Worm (Caenorhabditis elegans) whole organism, young adult: ENCODE data around the gene rdl-1.

Experiments used
- B0035.1 ChIP-seq: sonication (generic microtip); optimal IDR thresholded peaks from 2 replicates; lab custom pipeline; 2016; ENCODE audit warnings: missing genetic modification characterization, mild to moderate bottlenecking, missing compliant biosample characterization, missing genotype, missing genetic modification reagents
- B0261.1 ChIP-seq: sonication (generic microtip); optimal IDR thresholded peaks from 2 replicates; lab custom pipeline; 2016; ENCODE audit warnings: mild to moderate bottlenecking, missing genetic modification characterization, moderate library complexity, missing compliant biosample characterization
- C06A6.2 ChIP-seq: fragments of 200-800 bp; sonication (Bioruptor generic); conservative IDR thresholded peaks from 2 replicates; pipeline ENCODE4 v1.3.6; 2022; ENCODE audit warnings: missing genetic modification characterization, missing compliant biosample characterization
- C17E4.6 ChIP-seq: fragments of 200-800 bp; sonication (Bioruptor generic); IDR thresholded peaks from 2 replicates; pipeline ENCODE4 v1.3.6; 2022; ENCODE audit warnings: missing genetic modification reagents, missing genetic modification characterization, missing compliant biosample characterization
- D2030.7 ChIP-seq: fragments of 200-800 bp; sonication (Bioruptor generic); IDR thresholded peaks from 2 replicates; pipeline ENCODE4 v1.3.6; 2022; ENCODE audit warnings: missing genetic modification reagents, missing genetic modification characterization, missing compliant biosample characterization
- F23B12.7 ChIP-seq: sonication (generic microtip); optimal IDR thresholded peaks from 2 replicates; lab custom pipeline; 2017; ENCODE audit warnings: missing genetic modification characterization, mild to moderate bottlenecking, missing compliant biosample characterization, antibody characterized with exemption, moderate library complexity; ENCODE audit not compliant: insufficient read depth
- F39B2.1 ChIP-seq: fragments of 200-800 bp; sonication (Bioruptor generic); IDR thresholded peaks from 2 replicates; pipeline ENCODE4 v1.3.6; 2022; ENCODE audit warnings: missing genetic modification reagents, missing genetic modification characterization, missing compliant biosample characterization
- F49E8.2 ChIP-seq: sonication (generic microtip); optimal IDR thresholded peaks from 3 replicates; lab custom pipeline; 2017; ENCODE audit warnings: missing genetic modification characterization, mild to moderate bottlenecking, missing compliant biosample characterization, antibody characterized with exemption, moderate library complexity; ENCODE audit not compliant: insufficient read depth
- T26A5.8 ChIP-seq: sonication (generic microtip); optimal IDR thresholded peaks from 2 replicates; lab custom pipeline; 2016; ENCODE audit warnings: missing genetic modification characterization, missing compliant biosample characterization
- Y53F4B.3 ChIP-seq: fragments of 200-800 bp; sonication (Bioruptor generic); IDR thresholded peaks from 2 replicates; pipeline ENCODE4 v1.3.6; 2022; ENCODE audit warnings: missing genetic modification reagents, missing genetic modification characterization, missing compliant biosample characterization
- Y53G8AR.9 ChIP-seq: fragments of 200-800 bp; sonication (Bioruptor generic); conservative IDR thresholded peaks from 2 replicates; pipeline ENCODE4 v1.3.6; 2022; ENCODE audit warnings: missing genetic modification reagents, missing genetic modification characterization, missing compliant biosample characterization
- Y56A3A.18 ChIP-seq: fragments of 200-800 bp; sonication (Bioruptor generic); IDR thresholded peaks from 2 replicates; pipeline ENCODE4 v1.3.6; 2022; ENCODE audit warnings: missing genetic modification reagents, missing genetic modification characterization, missing compliant biosample characterization
- Y67H2A.10 ChIP-seq: fragments of 200-800 bp; sonication (Bioruptor generic); conservative IDR thresholded peaks from 2 replicates; pipeline ENCODE4 v1.3.6; 2022; ENCODE audit warnings: missing genetic modification reagents, missing genetic modification characterization, missing compliant biosample characterization
- ama-1 ChIP-seq, 3 experiments: fragments of 150-350 bp in 1 of 3; sonication (generic microtip) in 2 of 3; optimal IDR thresholded peaks; 2 replicates each; lab custom pipeline; 2014 to 2018; ENCODE audit warnings: missing biosample characterization in 2 of 3, missing genetic modification characterization in 2 of 3, missing genetic modification reagents in 2 of 3
- atf-7 ChIP-seq: sonication (generic microtip); optimal IDR thresholded peaks from 2 replicates; lab custom pipeline; 2017; ENCODE audit warnings: mild to moderate bottlenecking, missing genetic modification characterization, missing compliant biosample characterization
- attf-3 ChIP-seq: fragments of 200-800 bp; sonication (Bioruptor generic); conservative IDR thresholded peaks from 2 replicates; pipeline ENCODE4 v1.3.6; 2022; ENCODE audit warnings: missing genetic modification reagents, missing genetic modification characterization, missing compliant biosample characterization
- attf-6 ChIP-seq: fragments of 200-800 bp; sonication (Bioruptor generic); IDR thresholded peaks from 2 replicates; pipeline ENCODE4 v1.3.6; 2022; ENCODE audit warnings: missing genetic modification reagents, missing genetic modification characterization, missing compliant biosample characterization
- ccch-3 ChIP-seq: fragments of 200-800 bp; sonication (Bioruptor generic); optimal IDR thresholded peaks from 2 replicates; lab custom pipeline; 2018; ENCODE audit warnings: mild to moderate bottlenecking, missing genetic modification characterization, missing compliant biosample characterization
- cebp-1 ChIP-seq, 2 experiments: fragments of 200-800 bp in 1 of 2; sonication (Bioruptor generic) in 1 of 2; sonication (generic microtip) in 1 of 2; IDR thresholded peaks in 1 of 2; optimal IDR thresholded peaks in 1 of 2; 2 replicates each; pipeline versions ENCODE4 v1.3.6 to Lab custom; 2017 to 2022; ENCODE audit warnings: missing compliant biosample characterization in 2 of 2, missing genetic modification characterization in 2 of 2, mild to moderate bottlenecking in 1 of 2, missing genetic modification reagents in 1 of 2, moderate library complexity in 1 of 2
- ceh-100 ChIP-seq: fragments of 200-800 bp; sonication (Bioruptor generic); IDR thresholded peaks from 2 replicates; pipeline ENCODE4 v1.3.6; 2022; ENCODE audit warnings: missing genetic modification reagents, missing genetic modification characterization, missing compliant biosample characterization
- ceh-58 ChIP-seq: fragments of 200-800 bp; sonication (Bioruptor generic); IDR thresholded peaks from 2 replicates; pipeline ENCODE4 v1.3.6; 2022; ENCODE audit warnings: missing genetic modification characterization, missing compliant biosample characterization
- chd-7 ChIP-seq: sonication (generic microtip); optimal IDR thresholded peaks from 2 replicates; lab custom pipeline; 2016; ENCODE audit warnings: mild to moderate bottlenecking, missing genetic modification characterization, moderate library complexity, missing compliant biosample characterization
- dpl-1 ChIP-seq: fragments of 150-350 bp; optimal IDR thresholded peaks from 2 replicates; lab custom pipeline; 2014; ENCODE audit warnings: missing biosample characterization, missing genetic modification reagents, missing genetic modification characterization
- ekl-4 ChIP-seq: fragments of 200-800 bp; sonication (Bioruptor generic); IDR thresholded peaks from 2 replicates; pipeline ENCODE4 v1.3.6; 2022; ENCODE audit warnings: missing genetic modification reagents, missing genetic modification characterization, missing compliant biosample characterization
- him-1 ChIP-seq: sonication (generic microtip); optimal IDR thresholded peaks from 2 replicates; lab custom pipeline; 2016; ENCODE audit warnings: missing genotype, missing genetic modification reagents, missing genetic modification characterization, missing compliant biosample characterization
- hlh-12 ChIP-seq: sonication (generic microtip); optimal IDR thresholded peaks from 2 replicates; lab custom pipeline; 2016; ENCODE audit warnings: missing genetic modification characterization, missing compliant biosample characterization
- hmg-1.2 ChIP-seq: fragments of 200-800 bp; sonication (Bioruptor generic); IDR thresholded peaks from 2 replicates; pipeline ENCODE4 v1.3.6; 2022; ENCODE audit warnings: missing genetic modification reagents, missing genetic modification characterization, missing compliant biosample characterization
- hsf-1 ChIP-seq: fragments of 200-800 bp; sonication (Bioruptor generic); IDR thresholded peaks from 2 replicates; pipeline ENCODE4 v1.3.6; 2022; ENCODE audit warnings: missing genetic modification reagents, missing genetic modification characterization, missing compliant biosample characterization
- lin-26 ChIP-seq: fragments of 200-800 bp; sonication (Bioruptor generic); IDR thresholded peaks from 2 replicates; pipeline ENCODE4 v1.3.6; 2022; ENCODE audit warnings: missing genetic modification reagents, missing genetic modification characterization, missing compliant biosample characterization
- lin-40 ChIP-seq: sonication (generic microtip); optimal IDR thresholded peaks from 2 replicates; lab custom pipeline; 2016; ENCODE audit warnings: missing genetic modification characterization, mild to moderate bottlenecking, missing compliant biosample characterization, missing genotype, missing genetic modification reagents
- lsl-1 ChIP-seq: fragments of 200-800 bp; sonication (Bioruptor generic); optimal IDR thresholded peaks from 2 replicates; lab custom pipeline; 2018; ENCODE audit warnings: mild to moderate bottlenecking, missing genetic modification characterization, moderate library complexity, missing compliant biosample characterization
- madf-3 ChIP-seq: fragments of 200-800 bp; sonication (Bioruptor generic); IDR thresholded peaks from 2 replicates; pipeline ENCODE4 v1.3.6; 2022; ENCODE audit warnings: missing genetic modification reagents, missing genetic modification characterization, missing compliant biosample characterization
- madf-6 ChIP-seq: fragments of 200-800 bp; sonication (Bioruptor generic); IDR thresholded peaks from 2 replicates; pipeline ENCODE4 v1.3.6; 2022; ENCODE audit warnings: missing genetic modification reagents, missing genetic modification characterization, missing compliant biosample characterization
- mes-4 ChIP-seq: sonication (generic microtip); optimal IDR thresholded peaks from 2 replicates; lab custom pipeline; 2016; ENCODE audit warnings: missing genotype, missing genetic modification characterization, missing compliant biosample characterization
- nfyb-1 ChIP-seq: fragments of 200-800 bp; sonication (Bioruptor generic); IDR thresholded peaks from 2 replicates; pipeline ENCODE4 v1.3.6; 2022; ENCODE audit warnings: missing genetic modification reagents, missing genetic modification characterization, missing compliant biosample characterization
- rcor-1 ChIP-seq: fragments of 200-800 bp; sonication (Bioruptor generic); IDR thresholded peaks from 2 replicates; pipeline ENCODE4 v1.3.6; 2022; ENCODE audit warnings: missing genetic modification reagents, missing genetic modification characterization, missing compliant biosample characterization
- rpc-1 ChIP-seq, 2 experiments: fragments of 150-350 bp in 1 of 2; sonication (generic microtip) in 1 of 2; optimal IDR thresholded peaks; 2 replicates each; lab custom pipeline; 2014 to 2018; ENCODE audit warnings: missing biosample characterization in 1 of 2, missing genetic modification characterization in 1 of 2, missing genetic modification reagents in 1 of 2, missing genotype in 1 of 2
- snpc-1.1 ChIP-seq: sonication (generic microtip); optimal IDR thresholded peaks from 2 replicates; lab custom pipeline; 2017; ENCODE audit warnings: missing genetic modification characterization, mild to moderate bottlenecking, missing compliant biosample characterization, antibody characterized with exemption, moderate library complexity, missing genotype, missing genetic modification reagents; ENCODE audit not compliant: insufficient read depth
- snpc-1.3 ChIP-seq: sonication (generic microtip); optimal IDR thresholded peaks from 2 replicates; lab custom pipeline; 2017; ENCODE audit warnings: missing genetic modification characterization, mild to moderate bottlenecking, missing compliant biosample characterization, antibody characterized with exemption, moderate library complexity, missing genotype, missing genetic modification reagents; ENCODE audit not compliant: insufficient read depth
- snpc-3.4 ChIP-seq: sonication (generic microtip); optimal IDR thresholded peaks from 2 replicates; lab custom pipeline; 2017; ENCODE audit warnings: missing genetic modification characterization, mild to moderate bottlenecking, missing compliant biosample characterization, antibody characterized with exemption, moderate library complexity, missing genotype, missing genetic modification reagents
- snpc-4 ChIP-seq, 5 experiments: fragments of 150-350 bp in 1 of 5; sonication (generic microtip) in 4 of 5; optimal IDR thresholded peaks; 2 replicates each; lab custom pipeline; 2014 to 2018; ENCODE audit warnings: missing genetic modification characterization in 5 of 5, missing biosample characterization in 3 of 5, antibody characterized with exemption in 2 of 5, mild to moderate bottlenecking in 2 of 5, missing compliant biosample characterization in 2 of 5, missing genotype in 2 of 5, moderate library complexity in 2 of 5, missing genetic modification reagents in 1 of 5
- somi-1 ChIP-seq: fragments of 200-800 bp; sonication (Bioruptor generic); optimal IDR thresholded peaks from 2 replicates; lab custom pipeline; 2018; ENCODE audit warnings: mild to moderate bottlenecking, missing genetic modification characterization, missing compliant biosample characterization
- tlf-1 ChIP-seq: fragments of 200-800 bp; sonication (Bioruptor generic); optimal IDR thresholded peaks from 2 replicates; lab custom pipeline; 2018; ENCODE audit warnings: mild to moderate bottlenecking, missing genetic modification characterization, missing compliant biosample characterization

rdl-1 gene

ce11 chrIV:7803250-7803649 is 33.2 kb upstream of the rdl-1 start, which contains the start of gene C33H5.16:
Gene C33H5.16, minus strand, starts transcription at chrIV:7803350.
- TF ChIP-seq D2030.7 (GFP tag; lab: Robert Waterston, UW) (no peak), atf-7 (tag; lab: Kevin White, UChicago) (no peak), cebp-1 (GFP tag; IDR thresholded peaks at IDR 0.05; lab: Robert Waterston, UW) (no peak), cebp-1 (tag; optimal IDR thresholded peaks at IDR 0.05; lab: Kevin White, UChicago) (no peak), attf-3 (GFP tag; lab: Robert Waterston, UW) (no peak), chd-7 (tag; lab: Kevin White, UChicago) (no peak)

ce11 chrIV:7800338-7800737 is 30.3 kb upstream of the rdl-1 start:
- TF ChIP-seq hmg-1.2 (GFP tag; lab: Robert Waterston, UW) = no peak; the same call in 1 of the 2 replicates
- no peak for TF ChIP-seq mes-4 (tag; lab: Kevin White, UChicago)
- TF ChIP-seq lsl-1 (GFP tag; lab: Kevin White, UChicago) = peak; percentile 3
- TF ChIP-seq attf-6 = peak; percentile 82
- peak; percentile 20 for TF ChIP-seq T26A5.8 (tag; lab: Kevin White, UChicago)
- TF ChIP-seq F23B12.7 (tag; lab: Kevin White, UChicago) = no peak
- TF ChIP-seq ama-1 (optimal IDR thresholded peaks at IDR 0.05; lab: Kevin White, UChicago) = no peak
- TF ChIP-seq ama-1 (GFP tag; optimal IDR thresholded peaks at IDR 0.05; lab: Kevin White, UChicago) = peak in 1 of 2 experiments; percentile 94
- no peak for TF ChIP-seq chd-7 (tag; lab: Kevin White, UChicago)
- peak; percentile 66 for TF ChIP-seq lin-26 (GFP tag; lab: Robert Waterston, UW)
- TF ChIP-seq snpc-1.1 (tag; lab: Kevin White, UChicago) = peak; percentile 52
- no peak; the same call in none of the 2 replicates for TF ChIP-seq hsf-1 (GFP tag; lab: Robert Waterston, UW)
- 0 out of 2 replicates have a peak, but pooled peaks have one; percentile 60 for TF ChIP-seq madf-3 (GFP tag; lab: Robert Waterston, UW)
- no peak for TF ChIP-seq nfyb-1 (GFP tag; lab: Robert Waterston, UW)
- TF ChIP-seq rpc-1 (optimal IDR thresholded peaks at IDR 0.05; lab: Kevin White, UChicago) = no peak
- TF ChIP-seq rpc-1 (tag; optimal IDR thresholded peaks at IDR 0.05; lab: Kevin White, UChicago) = no peak
- no peak for TF ChIP-seq somi-1 (GFP tag; lab: Kevin White, UChicago)
- TF ChIP-seq hlh-12 (tag; lab: Kevin White, UChicago) = no peak
- TF ChIP-seq B0261.1 = no peak
- TF ChIP-seq tlf-1 (GFP tag; lab: Kevin White, UChicago) = peak; percentile 43
- peak; percentile 82 for TF ChIP-seq madf-6 (GFP tag; lab: Robert Waterston, UW)
- TF ChIP-seq D2030.7 (GFP tag; lab: Robert Waterston, UW) = no peak
- no peak for TF ChIP-seq lin-40
- no peak for TF ChIP-seq ceh-58 (GFP tag; lab: Robert Waterston, UW)
- TF ChIP-seq B0035.1 (tag; lab: Kevin White, UChicago) = no peak
- no peak for TF ChIP-seq rcor-1
- no peak for TF ChIP-seq ccch-3 (GFP tag; lab: Kevin White, UChicago)
- TF ChIP-seq C06A6.2 (GFP tag; lab: Robert Waterston, UW) = no peak
- TF ChIP-seq ceh-100 (GFP tag; lab: Robert Waterston, UW) = peak; percentile 48
- TF ChIP-seq dpl-1 (GFP tag; lab: Kevin White, UChicago) = no peak
- TF ChIP-seq Y56A3A.18 (GFP tag; lab: Robert Waterston, UW) = 0 out of 2 replicates have a peak, but pooled peaks have one; percentile 47
- TF ChIP-seq Y53F4B.3 (GFP tag; lab: Robert Waterston, UW) = no peak
- no peak for TF ChIP-seq Y67H2A.10
- TF ChIP-seq snpc-3.4 = peak; percentile 45
- peak; percentile 86 for TF ChIP-seq Y53G8AR.9
- no peak; the same call in 1 of the 2 replicates for TF ChIP-seq F39B2.1 (GFP tag; lab: Robert Waterston, UW)
- TF ChIP-seq ekl-4 (GFP tag; lab: Robert Waterston, UW) = peak; percentile 82
- peak; percentile 80 for TF ChIP-seq F49E8.2 (tag; lab: Kevin White, UChicago)
- peak; percentile 39 for TF ChIP-seq snpc-4 (GFP tag; optimal IDR thresholded peaks at IDR 0.05; lab: Kevin White, UChicago)
- peak in 2 of 4 experiments; percentile 21 to 42 for TF ChIP-seq snpc-4 (tag; optimal IDR thresholded peaks at IDR 0.05; lab: Kevin White, UChicago)
- peak; percentile 24 for TF ChIP-seq him-1 (tag; lab: Kevin White, UChicago)
- TF ChIP-seq snpc-1.3 = peak; percentile 41
- peak; percentile 74 for TF ChIP-seq C17E4.6 (GFP tag; lab: Robert Waterston, UW)
